Fruit fly (Drosophila melanogaster): Measurements from ENCODE around the gene CG13599.

The CG13599 gene

DNA sequence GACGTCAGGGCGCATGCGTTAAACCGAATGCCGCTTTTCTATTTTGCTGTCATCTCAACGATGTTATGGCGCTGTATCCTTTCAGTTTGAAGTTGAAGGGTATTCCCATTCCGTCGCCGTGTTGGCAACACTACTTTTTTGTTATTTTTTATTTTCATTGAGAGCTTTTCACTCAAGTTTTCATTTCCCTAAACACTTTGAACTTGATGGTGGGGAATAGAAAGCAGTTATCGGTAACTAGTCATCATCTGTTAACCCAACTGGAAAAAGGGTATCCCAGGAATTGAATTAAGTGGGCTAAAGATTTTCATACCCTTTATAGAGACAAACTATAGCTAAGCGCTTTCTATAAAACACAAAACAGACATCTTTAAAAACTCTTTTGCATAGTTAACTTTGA, 43.9 kb upstream of the CG13599 start:
- TF ChIP-seq corto (GFP tag; optimal IDR thresholded peaks at IDR 0.05) (no peak), gem (tag; optimal IDR thresholded peaks at IDR 0.05) (peak; percentile 4), Fer3 (tag; optimal IDR thresholded peaks at IDR 0.05) (peak; percentile 1), Xrp1 (GFP tag; IDR thresholded peaks at IDR 0.05) (peak; percentile 64; the same call in 1 of the 2 replicates), CG15601 (tag; optimal IDR thresholded peaks at IDR 0.05) (no peak), sisA (GFP tag; IDR thresholded peaks at IDR 0.05) (peak; percentile 5; the same call in 1 of the 2 replicates), Rx (GFP tag; IDR thresholded peaks at IDR 0.05) (0 out of 2 replicates have a peak, but pooled peaks have one; percentile 39), CG15073 (GFP tag; optimal IDR thresholded peaks at IDR 0.05) (no peak), tx (GFP tag; optimal IDR thresholded peaks at IDR 0.05) (no peak), CG1529 (GFP tag; optimal IDR thresholded peaks at IDR 0.05) (no peak), zfh1 (GFP tag; IDR thresholded peaks at IDR 0.05) (peak; percentile 29; the same call in 1 of the 3 replicates), Mad (GFP tag; optimal IDR thresholded peaks at IDR 0.05) (no peak), CG14441 (GFP tag; IDR thresholded peaks at IDR 0.05) (peak; percentile 27; the same call in 1 of the 2 replicates), Oli (tag; optimal IDR thresholded peaks at IDR 0.05) (no peak), slbo (GFP tag; IDR thresholded peaks at IDR 0.05) (peak; percentile 33; the same call in 1 of the 2 replicates), stc (GFP tag; IDR thresholded peaks at IDR 0.05) (peak; percentile 16; the same call in 1 of the 2 replicates), Ets65A (GFP tag) (peak; percentile 65), dysf (GFP tag; IDR thresholded peaks at IDR 0.05) (0 out of 3 replicates have a peak, but pooled peaks have one; percentile 4), gfzf (GFP tag; optimal IDR thresholded peaks at IDR 0.05) (no peak), prd (optimal IDR thresholded peaks at IDR 0.05) (no peak), prd (GFP tag; IDR thresholded peaks at IDR 0.05) (peak; percentile 47; the same call in 1 of the 3 replicates), abd-A (tag; optimal IDR thresholded peaks at IDR 0.05) (no peak), lmd (GFP tag; IDR thresholded peaks at IDR 0.05) (peak; percentile 28; the same call in 1 of the 2 replicates), Rfx (GFP tag; IDR thresholded peaks at IDR 0.05) (peak; percentile 41; the same call in 1 of the 2 replicates), Drgx (GFP tag; IDR thresholded peaks at IDR 0.05) (peak; percentile 5; the same call in 1 of the 2 replicates), GATAe (GFP tag; conservative IDR thresholded peaks at IDR 0.05) (no peak), cas (GFP tag; IDR thresholded peaks at IDR 0.05) (0 out of 2 replicates have a peak, but pooled peaks have one; percentile 5), ci (GFP tag; IDR thresholded peaks at IDR 0.05) (peak; percentile 30; the same call in 1 of the 3 replicates), CG11695 (GFP tag; IDR thresholded peaks at IDR 0.05) (0 out of 3 replicates have a peak, but pooled peaks have one; percentile 20)

DNA sequence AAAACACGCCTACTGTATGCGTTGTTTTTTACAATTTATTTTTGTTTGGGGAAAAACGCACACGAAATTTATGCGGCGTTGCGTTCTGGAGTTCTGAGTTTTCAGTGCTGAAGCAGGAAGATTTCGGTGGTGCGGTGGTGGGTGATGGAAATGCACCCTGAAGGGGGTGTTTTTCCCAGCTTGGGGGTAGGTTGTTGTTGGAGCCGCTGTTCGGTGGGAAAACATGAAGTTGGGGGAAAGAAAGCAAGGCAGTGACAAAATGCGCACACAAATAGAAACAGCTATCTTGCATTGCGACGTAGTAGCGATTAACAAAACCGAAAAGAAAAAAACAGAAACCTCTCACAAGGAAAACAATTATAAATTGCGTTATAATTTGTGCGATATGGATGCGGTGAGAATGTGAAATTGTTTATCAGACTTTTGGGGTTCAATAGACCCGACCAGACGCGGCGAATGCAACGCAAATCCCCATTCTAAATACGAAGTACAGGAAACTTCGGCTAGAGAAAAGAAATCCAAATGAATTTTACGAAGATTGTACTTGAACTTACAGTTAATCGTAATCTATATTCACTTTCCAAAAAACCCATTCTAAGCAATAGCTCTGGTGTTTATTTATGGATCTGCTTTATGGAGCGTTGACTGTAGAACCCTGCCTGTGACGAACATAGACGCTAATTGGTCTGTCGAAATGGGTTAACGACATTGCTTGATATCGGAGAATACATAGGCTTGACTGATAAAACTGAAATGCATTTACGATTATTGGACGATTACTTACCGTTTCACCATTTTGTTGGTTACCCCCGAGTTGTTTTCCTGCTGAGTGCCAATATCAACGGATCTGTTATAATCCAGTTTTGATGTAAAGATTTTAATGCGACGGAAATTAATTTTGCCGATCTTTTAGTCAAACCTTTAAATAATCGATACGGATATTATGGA, 42.9 kb upstream of the CG13599 start:
- no peak for TF ChIP-seq ro (GFP tag; IDR thresholded peaks at IDR 0.05)
- TF ChIP-seq Ssrp (tag; optimal IDR thresholded peaks at IDR 0.05) = peak; percentile 31
- TF ChIP-seq ap (GFP tag; IDR thresholded peaks at IDR 0.05) = no peak
- TF ChIP-seq Abd-B (GFP tag; optimal IDR thresholded peaks at IDR 0.05) = no peak
- no peak for TF ChIP-seq C15 (GFP tag; IDR thresholded peaks at IDR 0.05)
- no peak for TF ChIP-seq CG33557 (GFP tag; optimal IDR thresholded peaks at IDR 0.05)
- TF ChIP-seq Xbp1 (GFP tag; optimal IDR thresholded peaks at IDR 0.05) = peak; percentile 33
- TF ChIP-seq emc (GFP tag; optimal IDR thresholded peaks at IDR 0.05) = no peak
- TF ChIP-seq CG4282 (GFP tag; optimal IDR thresholded peaks at IDR 0.05) = no peak
- TF ChIP-seq lmd (GFP tag; IDR thresholded peaks at IDR 0.05) = peak; percentile 27; the same call in 1 of the 2 replicates
- TF ChIP-seq Ptx1 (GFP tag; IDR thresholded peaks at IDR 0.05) = peak; percentile 24; the same call in 1 of the 2 replicates
- TF ChIP-seq Fer3 (tag; optimal IDR thresholded peaks at IDR 0.05) = no peak
- TF ChIP-seq Ada2b (GFP tag; IDR thresholded peaks at IDR 0.05) = peak; percentile 40
- TF ChIP-seq CG14441 (GFP tag; IDR thresholded peaks at IDR 0.05) = 0 out of 2 replicates have a peak, but pooled peaks have one; percentile 20
- TF ChIP-seq CG1603 (tag; optimal IDR thresholded peaks at IDR 0.05) = peak; percentile 56
- TF ChIP-seq mirr (GFP tag; optimal IDR thresholded peaks at IDR 0.05) = no peak
- no peak for TF ChIP-seq CG6654 (GFP tag; optimal IDR thresholded peaks at IDR 0.05)
- TF ChIP-seq CG17359 (tag; optimal IDR thresholded peaks at IDR 0.05) = peak; percentile 23
- no peak for TF ChIP-seq jigr1 (GFP tag; IDR thresholded peaks at IDR 0.05)
- TF ChIP-seq CG12155 (GFP tag; optimal IDR thresholded peaks at IDR 0.05) = no peak
- TF ChIP-seq CG7556 (GFP tag; optimal IDR thresholded peaks at IDR 0.05) = no peak
- no peak for TF ChIP-seq tup (GFP tag; optimal IDR thresholded peaks at IDR 0.05)
- TF ChIP-seq pnt (GFP tag; optimal IDR thresholded peaks at IDR 0.05) = no peak
